Worm (Caenorhabditis elegans) whole organism, late embryonic: ENCODE results near the gene M04D8.5.

Experiments used
- C08G9.2 ChIP-seq: sonication (generic microtip); optimal IDR thresholded peaks from 2 replicates; lab custom pipeline; 2016; ENCODE audit warnings: mild to moderate bottlenecking, missing genetic modification characterization, moderate library complexity, missing compliant biosample characterization
- C38D4.7 ChIP-seq: fragments of 200-800 bp; sonication (Bioruptor generic); optimal IDR thresholded peaks from 2 replicates; lab custom pipeline; 2018; ENCODE audit warnings: mild to moderate bottlenecking, missing genetic modification characterization, moderate library complexity, missing compliant biosample characterization
- F13H6.1 ChIP-seq: sonication (generic microtip); optimal IDR thresholded peaks from 2 replicates; lab custom pipeline; 2016; ENCODE audit warnings: missing genetic modification characterization, missing compliant biosample characterization
- K09A11.1 ChIP-seq: sonication (generic microtip); optimal IDR thresholded peaks from 2 replicates; lab custom pipeline; 2017; ENCODE audit warnings: antibody characterized with exemption, mild to moderate bottlenecking, missing genetic modification characterization, missing compliant biosample characterization; ENCODE audit not compliant: insufficient read depth
- Y22D7AL.16 ChIP-seq: sonication (generic microtip); optimal IDR thresholded peaks from 2 replicates; lab custom pipeline; 2016; ENCODE audit warnings: missing genetic modification characterization, missing compliant biosample characterization
- ama-1 ChIP-seq: fragments of 150-350 bp; optimal IDR thresholded peaks from 2 replicates; lab custom pipeline; 2014
- ceh-14 ChIP-seq: sonication (generic microtip); optimal IDR thresholded peaks from 2 replicates; lab custom pipeline; 2016; ENCODE audit warnings: missing genotype, missing genetic modification characterization, missing compliant biosample characterization
- ceh-18 ChIP-seq: sonication (generic microtip); optimal IDR thresholded peaks from 2 replicates; lab custom pipeline; 2016; ENCODE audit warnings: missing genetic modification characterization, missing compliant biosample characterization
- ceh-19 ChIP-seq: fragments of 200-800 bp; sonication (Bioruptor generic); optimal IDR thresholded peaks from 2 replicates; lab custom pipeline; 2018; ENCODE audit warnings: mild to moderate bottlenecking, missing genetic modification characterization, missing compliant biosample characterization
- ceh-22 ChIP-seq: sonication (generic microtip); optimal IDR thresholded peaks from 2 replicates; lab custom pipeline; 2017; ENCODE audit warnings: missing biosample characterization, missing genetic modification characterization
- ceh-45 ChIP-seq: fragments of 200-800 bp; sonication (Bioruptor generic); IDR thresholded peaks from 2 replicates; pipeline ENCODE4 v1.3.6; 2022; ENCODE audit warnings: missing genetic modification reagents, missing genetic modification characterization, missing compliant biosample characterization
- ceh-48 ChIP-seq: sonication (generic microtip); optimal IDR thresholded peaks from 2 replicates; lab custom pipeline; 2016; ENCODE audit warnings: missing genetic modification characterization, inconsistent platforms, missing compliant biosample characterization
- ceh-9 ChIP-seq: sonication (generic microtip); optimal IDR thresholded peaks from 2 replicates; lab custom pipeline; 2016; ENCODE audit warnings: mild to moderate bottlenecking, missing genetic modification characterization, inconsistent platforms, missing compliant biosample characterization
- che-1 ChIP-seq: sonication (generic microtip); optimal IDR thresholded peaks from 2 replicates; lab custom pipeline; 2016; ENCODE audit warnings: mild to moderate bottlenecking, missing genetic modification characterization, missing compliant biosample characterization
- dmd-4 ChIP-seq: sonication (generic microtip); optimal IDR thresholded peaks from 2 replicates; lab custom pipeline; 2016; ENCODE audit warnings: borderline replicate concordance, missing genetic modification characterization, missing compliant biosample characterization
- dve-1 ChIP-seq: sonication (generic microtip); optimal IDR thresholded peaks from 2 replicates; lab custom pipeline; 2017; ENCODE audit warnings: antibody characterized with exemption, mild to moderate bottlenecking, missing genetic modification characterization, missing compliant biosample characterization
- elt-2 ChIP-seq: sonication (generic microtip); optimal IDR thresholded peaks from 2 replicates; lab custom pipeline; 2016; ENCODE audit warnings: missing genetic modification reagents, missing genetic modification characterization, missing compliant biosample characterization
- elt-4 ChIP-seq: sonication (generic microtip); optimal IDR thresholded peaks from 2 replicates; lab custom pipeline; 2016; ENCODE audit warnings: missing genetic modification characterization, missing compliant biosample characterization
- ets-4 ChIP-seq: sonication (generic microtip); optimal IDR thresholded peaks from 2 replicates; lab custom pipeline; 2016; ENCODE audit warnings: missing genetic modification characterization, missing compliant biosample characterization
- eyg-1 ChIP-seq: sonication (generic microtip); optimal IDR thresholded peaks from 2 replicates; lab custom pipeline; 2016; ENCODE audit warnings: missing genotype, missing genetic modification characterization, missing compliant biosample characterization
- fkh-10 ChIP-seq: fragments of 150-350 bp; optimal IDR thresholded peaks from 2 replicates; lab custom pipeline; 2014; ENCODE audit warnings: missing biosample characterization, missing genetic modification reagents, missing genetic modification characterization
- fkh-6 ChIP-seq: sonication (generic microtip); optimal IDR thresholded peaks from 2 replicates; lab custom pipeline; 2016; ENCODE audit warnings: missing genetic modification characterization, missing compliant biosample characterization
- hlh-13 ChIP-seq: fragments of 200-800 bp; sonication (Bioruptor generic); optimal IDR thresholded peaks from 2 replicates; lab custom pipeline; 2018; ENCODE audit warnings: mild to moderate bottlenecking, missing genetic modification characterization, missing compliant biosample characterization
- hlh-15 ChIP-seq: sonication (generic microtip); optimal IDR thresholded peaks from 2 replicates; lab custom pipeline; 2016; ENCODE audit warnings: missing genetic modification characterization, missing compliant biosample characterization
- hlh-8 ChIP-seq: sonication (generic microtip); optimal IDR thresholded peaks from 2 replicates; lab custom pipeline; 2016; ENCODE audit warnings: missing genotype, missing genetic modification characterization, missing compliant biosample characterization
- lim-6 ChIP-seq: sonication (generic microtip); optimal IDR thresholded peaks from 2 replicates; lab custom pipeline; 2016; ENCODE audit warnings: missing genetic modification characterization, missing compliant biosample characterization
- lin-11 ChIP-seq: fragments of 200-800 bp; sonication (Bioruptor generic); optimal IDR thresholded peaks from 2 replicates; lab custom pipeline; 2018; ENCODE audit warnings: mild to moderate bottlenecking, missing genetic modification characterization, missing compliant biosample characterization
- mec-3 ChIP-seq: sonication (generic microtip); optimal IDR thresholded peaks from 2 replicates; lab custom pipeline; 2016; ENCODE audit warnings: borderline replicate concordance, missing genetic modification characterization, missing compliant biosample characterization
- nhr-232 ChIP-seq: sonication (generic microtip); optimal IDR thresholded peaks from 2 replicates; lab custom pipeline; 2016; ENCODE audit warnings: missing genetic modification characterization, missing compliant biosample characterization
- npax-4 ChIP-seq: sonication (generic microtip); optimal IDR thresholded peaks from 2 replicates; lab custom pipeline; 2016; ENCODE audit warnings: missing genetic modification characterization, missing compliant biosample characterization
- odd-2 ChIP-seq: sonication (generic microtip); optimal IDR thresholded peaks from 2 replicates; lab custom pipeline; 2017; ENCODE audit warnings: antibody characterized with exemption, mild to moderate bottlenecking, missing genetic modification characterization, missing compliant biosample characterization
- pat-9 ChIP-seq: fragments of 200-800 bp; sonication (Bioruptor generic); optimal IDR thresholded peaks from 2 replicates; lab custom pipeline; 2018; ENCODE audit warnings: mild to moderate bottlenecking, missing genetic modification characterization, moderate library complexity, missing compliant biosample characterization
- pax-1 ChIP-seq: fragments of 150-350 bp; optimal IDR thresholded peaks from 2 replicates; lab custom pipeline; 2014; ENCODE audit warnings: missing biosample characterization, missing genetic modification characterization
- pha-2 ChIP-seq: sonication (generic microtip); optimal IDR thresholded peaks from 2 replicates; lab custom pipeline; 2017; ENCODE audit warnings: mild to moderate bottlenecking, missing genetic modification characterization, missing compliant biosample characterization
- pqm-1 ChIP-seq: sonication (generic microtip); optimal IDR thresholded peaks from 2 replicates; lab custom pipeline; 2016; ENCODE audit warnings: missing genetic modification characterization, missing compliant biosample characterization
- ref-2 ChIP-seq: sonication (generic microtip); optimal IDR thresholded peaks from 2 replicates; lab custom pipeline; 2016; ENCODE audit warnings: missing genetic modification characterization, missing compliant biosample characterization
- sdc-2 ChIP-seq: sonication (generic microtip); optimal IDR thresholded peaks from 2 replicates; lab custom pipeline; 2016; ENCODE audit warnings: missing genotype, missing genetic modification characterization, missing compliant biosample characterization
- sox-2 ChIP-seq: fragments of 200-800 bp; sonication (Bioruptor generic); IDR thresholded peaks from 2 replicates; pipeline ENCODE4 v1.3.6; 2022; ENCODE audit warnings: missing genetic modification reagents, missing genetic modification characterization, missing compliant biosample characterization
- sox-4 ChIP-seq: sonication (generic microtip); optimal IDR thresholded peaks from 2 replicates; lab custom pipeline; 2017; ENCODE audit warnings: mild to moderate bottlenecking, missing genetic modification characterization, inconsistent platforms, missing compliant biosample characterization
- tbx-2 ChIP-seq: sonication (generic microtip); optimal IDR thresholded peaks from 2 replicates; lab custom pipeline; 2016; ENCODE audit warnings: missing genetic modification characterization, missing compliant biosample characterization
- tbx-7 ChIP-seq: sonication (generic microtip); optimal IDR thresholded peaks from 2 replicates; lab custom pipeline; 2016; ENCODE audit warnings: missing genotype, missing genetic modification characterization, missing compliant biosample characterization
- unc-3 ChIP-seq, 2 experiments: fragments of 200-800 bp in 1 of 2; sonication (Bioruptor generic) in 1 of 2; sonication (generic microtip) in 1 of 2; conservative IDR thresholded peaks in 1 of 2; optimal IDR thresholded peaks in 1 of 2; 2 replicates each; pipeline versions ENCODE4 v1.3.6 to Lab custom; 2016 to 2022; ENCODE audit warnings: missing compliant biosample characterization in 2 of 2, missing genetic modification characterization in 2 of 2, missing genetic modification reagents in 1 of 2
- unc-86 ChIP-seq: sonication (generic microtip); optimal IDR thresholded peaks from 2 replicates; lab custom pipeline; 2016; ENCODE audit warnings: missing genetic modification characterization, missing compliant biosample characterization
- ztf-16 ChIP-seq: sonication (generic microtip); optimal IDR thresholded peaks from 2 replicates; lab custom pipeline; 2017; ENCODE audit warnings: missing genetic modification characterization, missing compliant biosample characterization

M04D8.5 gene

ce11 chrIII:10016413-10017051 is 16.6 kb downstream of the M04D8.5 start, which contains the start of gene rgs-1 (continued):
- TF ChIP-seq odd-2 (tag; lab: Kevin White, UChicago) (no peak), ceh-9 (tag; lab: Kevin White, UChicago) (no peak), sox-4 (tag; lab: Kevin White, UChicago) (no peak), ceh-48 (peak; percentile 34), ets-4 (tag; lab: Kevin White, UChicago) (no peak), pha-2 (no peak), unc-86 (tag; lab: Kevin White, UChicago) (no peak), elt-2 (tag; lab: Kevin White, UChicago) (no peak), elt-4 (no peak), nhr-232 (tag; lab: Kevin White, UChicago) (no peak), sox-2 (GFP tag; lab: Robert Waterston, UW) (peak; percentile 12; the same call in 1 of the 2 replicates), tbx-7 (no peak), ceh-45 (no peak), hlh-15 (tag; lab: Kevin White, UChicago) (no peak), ceh-22 (tag; lab: Kevin White, UChicago) (no peak), C38D4.7 (GFP tag; lab: Kevin White, UChicago) (no peak), dmd-4 (tag; lab: Kevin White, UChicago) (no peak), lin-11 (tag; lab: Kevin White, UChicago) (no peak), tbx-2 (peak; percentile 58), C08G9.2 (tag; lab: Kevin White, UChicago) (peak; percentile 39), ztf-16 (tag; lab: Kevin White, UChicago) (no peak), fkh-6 (tag; lab: Kevin White, UChicago) (no peak), sdc-2 (tag; lab: Kevin White, UChicago) (no peak), unc-3 (GFP tag; conservative IDR thresholded peaks at IDR 0.05; lab: Robert Waterston, UW) (no peak), unc-3 (tag; optimal IDR thresholded peaks at IDR 0.05; lab: Kevin White, UChicago) (no peak), pqm-1 (no peak), Y22D7AL.16 (no peak), hlh-8 (no peak), fkh-10 (GFP tag; lab: Kevin White, UChicago) (no peak), che-1 (tag; lab: Kevin White, UChicago) (no peak), ama-1 (no peak), ref-2 (tag; lab: Kevin White, UChicago) (no peak), lim-6 (tag; lab: Kevin White, UChicago) (peak; percentile 57), pax-1 (tag; lab: Kevin White, UChicago) (no peak), ceh-19 (no peak), K09A11.1 (tag; lab: Kevin White, UChicago) (no peak)

DNA sequence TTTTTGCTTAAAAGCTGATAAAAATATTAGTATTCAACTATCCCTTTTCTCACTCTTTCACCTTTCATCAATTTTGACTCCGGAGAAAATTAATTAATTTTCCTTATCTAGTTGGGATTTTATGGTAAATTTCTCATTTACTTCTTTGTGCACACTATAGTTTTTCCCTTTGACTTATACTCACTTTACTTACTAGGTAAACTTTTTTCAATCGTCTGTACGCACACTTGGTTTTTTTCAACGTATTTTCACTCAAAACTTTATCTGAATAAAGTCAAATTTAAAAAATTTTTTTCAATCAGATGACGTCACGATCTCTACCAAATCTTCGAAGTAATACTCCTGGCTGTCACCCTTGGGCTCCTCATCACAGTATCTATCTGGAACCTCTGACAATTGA is 21.0 kb downstream of the M04D8.5 start, which contains the start of gene C05B5.16:
Gene C05B5.16 (plus strand): TSS at position 301 of the 400 bp plus-strand sequence.
- TF ChIP-seq eyg-1 (tag; lab: Kevin White, UChicago) (no peak), hlh-13 (GFP tag; lab: Kevin White, UChicago) (no peak), F13H6.1 (no peak), mec-3 (tag; lab: Kevin White, UChicago) (no peak), ceh-14 (tag; lab: Kevin White, UChicago) (no peak), npax-4 (tag; lab: Kevin White, UChicago) (no peak), lim-6 (tag; lab: Kevin White, UChicago) (no peak), ceh-18 (tag; lab: Kevin White, UChicago) (no peak), ets-4 (tag; lab: Kevin White, UChicago) (no peak), dve-1 (tag; lab: Kevin White, UChicago) (no peak), Y22D7AL.16 (no peak), unc-86 (tag; lab: Kevin White, UChicago) (no peak), pat-9 (no peak)
